Worm (Caenorhabditis elegans): ENCODE measurements around the gene pqn-73.

Gene pqn-73

DNA sequence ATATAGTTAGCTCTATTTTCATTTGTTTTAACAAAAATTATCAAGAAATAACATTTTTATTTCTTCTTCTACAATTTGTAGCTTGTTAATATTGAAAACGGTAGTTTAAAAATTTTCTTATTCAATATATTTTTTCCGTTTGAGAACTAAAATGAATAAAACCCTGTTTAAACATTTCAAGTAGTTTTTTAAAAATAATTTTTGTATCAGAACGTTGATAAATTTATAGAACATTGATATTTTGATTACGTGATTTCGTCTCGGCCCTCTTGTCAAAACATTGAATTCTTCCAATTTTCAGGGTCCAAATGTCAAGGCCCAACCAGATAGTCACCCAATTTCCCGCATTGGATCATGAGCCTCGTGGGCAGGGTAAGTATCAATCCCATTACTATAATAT, at the start of gene pqn-73:
pqn-73 (plus strand) TSS at position 301 of the 400 bp plus-strand sequence.
- TF ChIP-seq lsl-1 (GFP tag; optimal IDR thresholded peaks at IDR 0.05) (no peak), let-607 (tag; optimal IDR thresholded peaks at IDR 0.05) (no peak), madf-6 (GFP tag; IDR thresholded peaks at IDR 0.05) (no peak), zfh-2 (GFP tag; conservative IDR thresholded peaks at IDR 0.05) (no peak), F55B11.4 (tag; optimal IDR thresholded peaks at IDR 0.05; ENCODE audit: borderline replicate concordance, insufficient read depth) (no peak), D2030.7 (GFP tag; IDR thresholded peaks at IDR 0.05) (no peak), B0261.1 (tag; optimal IDR thresholded peaks at IDR 0.05) (no peak), hlh-26 (GFP tag; conservative IDR thresholded peaks at IDR 0.05) (no peak), tlf-1 (GFP tag; optimal IDR thresholded peaks at IDR 0.05) (no peak), ztf-3 (GFP tag; optimal IDR thresholded peaks at IDR 0.05) (no peak), hrde-1 (tag; optimal IDR thresholded peaks at IDR 0.05; ENCODE audit: borderline replicate concordance) (no peak), snpc-1.3 (tag; optimal IDR thresholded peaks at IDR 0.05; ENCODE audit: insufficient read depth) (no peak), let-526 (GFP tag; IDR thresholded peaks at IDR 0.05) (no peak), sdz-38 (tag; optimal IDR thresholded peaks at IDR 0.05) (no peak), K11D2.4 (GFP tag; IDR thresholded peaks at IDR 0.05) (no peak)

DNA sequence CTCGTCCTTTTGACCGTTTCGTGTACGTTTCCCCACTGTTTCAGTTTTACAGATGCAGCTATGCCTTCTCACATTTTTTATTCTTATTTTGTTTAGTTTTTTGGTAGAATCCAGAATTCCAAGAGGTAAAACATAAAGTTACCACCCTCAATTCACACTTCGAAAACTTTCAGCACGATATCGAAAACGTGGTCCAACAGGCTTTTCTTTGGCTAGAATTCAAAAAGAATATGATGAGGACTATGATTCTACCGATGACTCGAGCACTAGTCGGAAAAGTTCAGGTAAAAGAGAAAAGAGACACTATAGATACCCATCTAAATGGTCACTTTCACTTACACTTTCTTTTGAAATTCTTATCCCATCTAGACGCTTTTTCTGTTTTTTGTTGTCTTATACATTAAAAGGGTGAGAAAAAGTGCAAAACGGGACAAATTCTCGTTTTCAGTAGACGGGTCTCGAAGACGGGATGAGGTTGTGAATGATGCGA, 46.2 kb upstream of the pqn-73 start, which contains the start of gene M05D6.9:
M05D6.9 (plus strand) TSS at position 51 of the 490 bp plus-strand sequence.
- TF ChIP-seq ekl-4 (GFP tag; IDR thresholded peaks at IDR 0.05) (no peak), xnd-1 (tag; optimal IDR thresholded peaks at IDR 0.05) (no peak), hmg-1.2 (GFP tag; IDR thresholded peaks at IDR 0.05) (no peak), lir-1 (GFP tag; conservative IDR thresholded peaks at IDR 0.05) (no peak), madf-8 (GFP tag; conservative IDR thresholded peaks at IDR 0.05) (no peak), sptf-2 (GFP tag; optimal IDR thresholded peaks at IDR 0.05) (no peak)

DNA sequence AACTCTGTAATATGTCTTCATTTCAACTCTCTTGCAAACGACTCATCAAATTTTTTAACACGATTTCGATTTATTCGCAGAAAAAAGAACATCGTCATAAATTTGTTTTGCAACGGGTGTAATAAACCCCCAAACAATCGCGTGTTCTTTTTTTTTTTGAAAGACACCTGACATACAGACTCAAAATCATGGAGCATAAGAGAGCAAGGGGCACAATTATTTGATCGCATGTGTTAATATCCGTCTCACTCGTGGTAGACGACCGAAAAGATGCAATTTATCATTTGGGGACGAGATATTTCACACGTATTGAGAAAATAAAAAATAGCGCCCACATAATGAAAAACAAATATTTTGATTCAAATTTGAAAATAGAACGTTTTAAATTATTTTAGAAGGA, 44.3 kb upstream of the pqn-73 start:
- TF ChIP-seq C06A6.2 (GFP tag; conservative IDR thresholded peaks at IDR 0.05) (no peak), hsf-1 (GFP tag; IDR thresholded peaks at IDR 0.05) (no peak), repo-1 (tag; optimal IDR thresholded peaks at IDR 0.05) (no peak), F23B12.7 (tag; optimal IDR thresholded peaks at IDR 0.05; ENCODE audit: insufficient read depth) (no peak), ztf-22 (GFP tag; optimal IDR thresholded peaks at IDR 0.05) (no peak), attf-3 (GFP tag; conservative IDR thresholded peaks at IDR 0.05) (no peak), cebp-1 (GFP tag; IDR thresholded peaks at IDR 0.05) (no peak), cebp-1 (tag; optimal IDR thresholded peaks at IDR 0.05) (no peak), ztf-6 (GFP tag; IDR thresholded peaks at IDR 0.05) (no peak), die-1 (tag; optimal IDR thresholded peaks at IDR 0.05) (no peak), hlh-12 (tag; optimal IDR thresholded peaks at IDR 0.05) (no peak), madf-3 (GFP tag; IDR thresholded peaks at IDR 0.05) (no peak), dpl-1 (GFP tag; optimal IDR thresholded peaks at IDR 0.05) (no peak), dpff-1 (tag; optimal IDR thresholded peaks at IDR 0.05) (no peak), nfya-2 (GFP tag; IDR thresholded peaks at IDR 0.05) (no peak), Y95B8A.8 (GFP tag; IDR thresholded peaks at IDR 0.05) (no peak), unc-62 (GFP tag; optimal IDR thresholded peaks at IDR 0.05) (no peak), dox-1 (GFP tag; IDR thresholded peaks at IDR 0.05) (no peak), madf-8 (GFP tag; conservative IDR thresholded peaks at IDR 0.05) (no peak)

Data from whole organism, young adult.